Worm (Caenorhabditis elegans) whole organism, L4/young adult: Measurements from ENCODE around the gene F35B3.7.

Source experiments
- W03F9.2 ChIP-seq: fragments of 150-350 bp; optimal IDR thresholded peaks from 2 replicates; lab custom pipeline; 2014; ENCODE audit warnings: missing biosample characterization, missing genetic modification characterization
- him-1 ChIP-seq: sonication (generic microtip); optimal IDR thresholded peaks from 2 replicates; lab custom pipeline; 2016; ENCODE audit warnings: missing genotype, missing genetic modification reagents, missing genetic modification characterization, missing compliant biosample characterization

- no peak for TF ChIP-seq him-1 (tag; lab: Kevin White, UChicago)
- peak; percentile 12 for TF ChIP-seq W03F9.2 (tag; lab: Kevin White, UChicago)
Observed at ce11 chrX:16995886-16996283, 47.0 kb downstream of the F35B3.7 start.
